Worm (Caenorhabditis elegans) whole organism, early embryonic: ENCODE results near the gene F59F5.5.

Experiments
- B0310.2 ChIP-seq: sonication (generic microtip); optimal IDR thresholded peaks from 2 replicates; lab custom pipeline; 2016; ENCODE audit warnings: mild to moderate bottlenecking, missing genetic modification characterization, missing compliant biosample characterization
- F13C5.2 ChIP-seq: sonication (generic microtip); optimal IDR thresholded peaks from 2 replicates; lab custom pipeline; 2017; ENCODE audit warnings: mild to moderate bottlenecking, missing genetic modification characterization, inconsistent platforms, missing compliant biosample characterization
- aly-1 ChIP-seq: sonication (generic microtip); optimal IDR thresholded peaks from 2 replicates; lab custom pipeline; 2016; ENCODE audit warnings: missing genetic modification characterization, missing compliant biosample characterization
- ama-1 ChIP-seq: fragments of 150-350 bp; optimal IDR thresholded peaks from 2 replicates; lab custom pipeline; 2014
- ceh-13 ChIP-seq: fragments of 200-800 bp; sonication (Bioruptor generic); optimal IDR thresholded peaks from 2 replicates; lab custom pipeline; 2018; ENCODE audit warnings: mild to moderate bottlenecking, missing genetic modification characterization, missing compliant biosample characterization
- ceh-36 ChIP-seq: sonication (generic microtip); optimal IDR thresholded peaks from 2 replicates; lab custom pipeline; 2016; ENCODE audit warnings: missing genetic modification characterization, inconsistent platforms, missing compliant biosample characterization
- ets-7 ChIP-seq: sonication (generic microtip); optimal IDR thresholded peaks from 2 replicates; lab custom pipeline; 2016; ENCODE audit warnings: missing genotype, missing genetic modification characterization, missing compliant biosample characterization
- flt-1 ChIP-seq: fragments of 200-800 bp; sonication (Bioruptor generic); IDR thresholded peaks from 2 replicates; pipeline ENCODE4 v1.3.6; 2022; ENCODE audit warnings: missing genetic modification characterization, missing compliant biosample characterization
- hmbx-1 ChIP-seq: sonication (generic microtip); optimal IDR thresholded peaks from 2 replicates; lab custom pipeline; 2016; ENCODE audit warnings: mild to moderate bottlenecking, missing genetic modification characterization, missing compliant biosample characterization
- hmg-4 ChIP-seq: fragments of 200-800 bp; sonication (Bioruptor generic); optimal IDR thresholded peaks from 2 replicates; lab custom pipeline; 2018; ENCODE audit warnings: mild to moderate bottlenecking, missing genetic modification characterization, missing compliant biosample characterization
- hnd-1 ChIP-seq: sonication (generic microtip); optimal IDR thresholded peaks from 2 replicates; lab custom pipeline; 2016; ENCODE audit warnings: missing genetic modification characterization, missing compliant biosample characterization
- pes-1 ChIP-seq: fragments of 200-800 bp; sonication (Bioruptor generic); IDR thresholded peaks from 2 replicates; pipeline ENCODE4 v1.3.6; 2022; ENCODE audit warnings: missing genetic modification reagents, missing genetic modification characterization, missing compliant biosample characterization
- scrt-1 ChIP-seq: fragments of 200-800 bp; sonication (Bioruptor generic); IDR thresholded peaks from 2 replicates; pipeline ENCODE4 v1.3.6; 2022; ENCODE audit warnings: missing genetic modification characterization, missing compliant biosample characterization
- sea-1 ChIP-seq: fragments of 200-800 bp; sonication (Bioruptor generic); conservative IDR thresholded peaks from 2 replicates; pipeline ENCODE4 v1.3.6; 2022; ENCODE audit warnings: missing genetic modification characterization, missing compliant biosample characterization
- tbx-11 ChIP-seq: fragments of 200-800 bp; sonication (Bioruptor generic); IDR thresholded peaks from 2 replicates; pipeline ENCODE4 v1.3.6; 2022; ENCODE audit warnings: missing genetic modification characterization, missing compliant biosample characterization
- tbx-37 ChIP-seq: fragments of 200-800 bp; sonication (Bioruptor generic); conservative IDR thresholded peaks from 2 replicates; pipeline ENCODE4 v1.3.6; 2022; ENCODE audit warnings: missing genetic modification reagents, missing genetic modification characterization, missing compliant biosample characterization
- tra-4 ChIP-seq: sonication (generic microtip); optimal IDR thresholded peaks from 2 replicates; lab custom pipeline; 2017; ENCODE audit warnings: missing genetic modification characterization, missing compliant biosample characterization

Gene F59F5.5

ce11 chrX:10545716-10546115 lies at the start of gene F59F5.5:
TSS of gene F59F5.5 (plus strand) at chrX:10546016.
- TF ChIP-seq B0310.2 (tag; lab: Kevin White, UChicago) (no peak), tbx-11 (no peak), hmg-4 (GFP tag; lab: Kevin White, UChicago) (no peak)

DNA sequence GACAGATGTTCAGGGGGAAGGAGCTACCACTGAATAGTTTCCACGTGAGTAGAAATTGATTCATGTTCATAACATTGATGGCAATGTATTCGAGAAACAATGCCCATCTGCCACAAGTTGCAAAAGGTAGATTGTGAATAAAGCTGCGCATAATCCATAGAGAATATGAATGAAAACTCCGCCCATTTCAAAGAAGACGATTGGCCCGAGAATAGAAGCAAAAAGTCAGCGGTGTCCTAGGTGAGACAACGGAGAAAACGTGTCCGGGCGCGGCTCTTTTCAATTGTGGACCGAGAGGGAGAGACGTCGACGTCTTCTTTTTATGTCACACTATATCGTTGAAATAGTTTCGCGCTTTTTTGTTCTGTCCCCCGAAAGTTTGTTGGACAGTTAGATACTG lies 46.2 kb upstream of the F59F5.5 start, which contains the start of gene vab-3:
Gene vab-3 (plus strand): TSS at position 301 of the 400 bp plus-strand sequence.
- TF ChIP-seq sea-1 (GFP tag; lab: Robert Waterston, UW) (no peak), tra-4 (tag; lab: Kevin White, UChicago) (no peak), ets-7 (no peak), aly-1 (tag; lab: Kevin White, UChicago) (no peak), flt-1 (GFP tag; lab: Robert Waterston, UW) (no peak), pes-1 (GFP tag; lab: Robert Waterston, UW) (no peak), hmbx-1 (no peak), scrt-1 (GFP tag; lab: Robert Waterston, UW) (no peak), hmg-4 (GFP tag; lab: Kevin White, UChicago) (no peak), ceh-13 (no peak), tbx-37 (GFP tag; lab: Robert Waterston, UW) (no peak), F13C5.2 (tag; lab: Kevin White, UChicago) (no peak), hnd-1 (no peak), ceh-36 (tag; lab: Kevin White, UChicago) (no peak), B0310.2 (tag; lab: Kevin White, UChicago) (no peak)

ce11 chrX:10503393-10503792 lies 42.4 kb upstream of the F59F5.5 start:
- TF ChIP-seq tbx-37 (GFP tag; lab: Robert Waterston, UW) (no peak), hmg-4 (GFP tag; lab: Kevin White, UChicago) (no peak), pes-1 (GFP tag; lab: Robert Waterston, UW) (no peak), B0310.2 (tag; lab: Kevin White, UChicago) (no peak), ceh-36 (tag; lab: Kevin White, UChicago) (no peak), flt-1 (GFP tag; lab: Robert Waterston, UW) (no peak), F13C5.2 (tag; lab: Kevin White, UChicago) (no peak), tra-4 (tag; lab: Kevin White, UChicago) (no peak), ceh-13 (no peak), ama-1 (lab: Kevin White, UChicago) (no peak), hnd-1 (no peak), ets-7 (no peak), hmbx-1 (no peak), tbx-11 (no peak), scrt-1 (GFP tag; lab: Robert Waterston, UW) (no peak)

DNA sequence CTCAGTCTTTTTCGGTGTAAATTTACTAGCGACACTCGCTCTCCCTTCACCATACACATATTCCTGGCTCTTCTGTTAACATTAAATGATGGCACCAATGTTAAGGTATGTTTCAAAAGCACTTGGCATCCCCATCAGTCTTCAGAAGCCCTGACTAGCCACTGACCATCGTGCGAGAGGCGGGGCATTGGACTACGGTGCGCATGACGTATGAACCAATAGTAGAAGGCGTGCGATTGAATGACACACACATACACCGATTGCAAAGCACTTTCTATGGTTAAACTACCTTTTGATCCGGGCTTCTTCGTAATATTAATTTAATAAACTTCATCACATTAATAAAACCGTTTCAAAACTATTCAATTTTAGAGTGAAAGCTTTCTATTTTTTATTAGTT lies 40.6 kb upstream of the F59F5.5 start:
- no peak for TF ChIP-seq tbx-37 (GFP tag; lab: Robert Waterston, UW)
- no peak for TF ChIP-seq ceh-36 (tag; lab: Kevin White, UChicago)
- no peak for TF ChIP-seq F13C5.2 (tag; lab: Kevin White, UChicago)
- TF ChIP-seq tra-4 (tag; lab: Kevin White, UChicago), result no peak
- TF ChIP-seq ets-7, result no peak
- TF ChIP-seq ceh-13, result no peak
- TF ChIP-seq scrt-1 (GFP tag; lab: Robert Waterston, UW), result no peak
- no peak for TF ChIP-seq aly-1 (tag; lab: Kevin White, UChicago)

ce11 chrX:10507971-10508370 lies 37.8 kb upstream of the F59F5.5 start:
- TF ChIP-seq ceh-36 (tag; lab: Kevin White, UChicago) (peak; percentile 31), tbx-37 (GFP tag; lab: Robert Waterston, UW) (no peak), tbx-11 (no peak), B0310.2 (tag; lab: Kevin White, UChicago) (no peak), aly-1 (tag; lab: Kevin White, UChicago) (no peak)

ce11 chrX:10514056-10514455 lies 31.8 kb upstream of the F59F5.5 start:
- no peak for TF ChIP-seq aly-1 (tag; lab: Kevin White, UChicago)
- TF ChIP-seq ama-1 (lab: Kevin White, UChicago), result no peak
- no peak for TF ChIP-seq hmbx-1
- no peak for TF ChIP-seq scrt-1 (GFP tag; lab: Robert Waterston, UW)
- no peak for TF ChIP-seq sea-1 (GFP tag; lab: Robert Waterston, UW)
- no peak for TF ChIP-seq tra-4 (tag; lab: Kevin White, UChicago)
- no peak for TF ChIP-seq ceh-36 (tag; lab: Kevin White, UChicago)
- no peak for TF ChIP-seq hmg-4 (GFP tag; lab: Kevin White, UChicago)
- no peak for TF ChIP-seq hnd-1
- no peak for TF ChIP-seq tbx-11

DNA sequence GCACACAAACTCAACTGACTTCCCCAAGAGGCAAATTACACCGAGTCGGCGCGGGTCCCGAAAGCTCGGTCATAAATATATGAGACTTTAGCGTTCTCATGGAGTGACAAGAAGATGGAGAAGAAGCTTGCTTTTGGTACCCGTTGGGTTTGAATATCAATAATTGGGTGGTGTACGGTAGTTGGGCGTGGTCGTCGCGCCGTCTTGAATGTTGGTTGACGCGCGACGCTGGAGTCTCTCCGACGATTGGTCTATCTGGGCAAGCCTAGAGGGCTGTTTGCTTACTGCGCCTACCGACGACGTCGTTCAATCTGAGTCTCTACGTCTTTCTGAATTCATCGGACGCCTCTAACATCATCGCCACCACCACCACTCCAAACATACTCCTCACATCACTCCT lies 31.0 kb upstream of the F59F5.5 start:
- TF ChIP-seq F13C5.2 (tag; lab: Kevin White, UChicago), result no peak
- no peak for TF ChIP-seq ets-7
- no peak for TF ChIP-seq ceh-36 (tag; lab: Kevin White, UChicago)
- TF ChIP-seq sea-1 (GFP tag; lab: Robert Waterston, UW), result no peak
- no peak for TF ChIP-seq pes-1 (GFP tag; lab: Robert Waterston, UW)
- no peak for TF ChIP-seq scrt-1 (GFP tag; lab: Robert Waterston, UW)
- no peak for TF ChIP-seq ama-1 (lab: Kevin White, UChicago)
- no peak for TF ChIP-seq tbx-11
- no peak for TF ChIP-seq tbx-37 (GFP tag; lab: Robert Waterston, UW)

ce11 chrX:10516549-10516948 lies 29.3 kb upstream of the F59F5.5 start:
- TF ChIP-seq tbx-11 (no peak), ceh-36 (tag; lab: Kevin White, UChicago) (no peak), pes-1 (GFP tag; lab: Robert Waterston, UW) (no peak), aly-1 (tag; lab: Kevin White, UChicago) (no peak)
